Worm (Caenorhabditis elegans) whole organism, young adult: ENCODE measurements around the gene Y45F10C.6.
A peak's percentile ranks its signal among the peaks of the same experiment; 100 is the strongest.

Experiments
- K12H6.12 ChIP-seq: fragments of 200-800 bp; sonication (Bioruptor generic); optimal IDR thresholded peaks from 2 replicates; lab custom pipeline; 2018; ENCODE audit warnings: mild to moderate bottlenecking, missing genetic modification characterization, missing compliant biosample characterization
- ama-1 ChIP-seq, 3 experiments: fragments of 150-350 bp in 1 of 3; sonication (generic microtip) in 2 of 3; optimal IDR thresholded peaks; 2 replicates each; lab custom pipeline; 2014 to 2018; ENCODE audit warnings: missing biosample characterization in 2 of 3, missing genetic modification characterization in 2 of 3, missing genetic modification reagents in 2 of 3
- mes-4 ChIP-seq: sonication (generic microtip); optimal IDR thresholded peaks from 2 replicates; lab custom pipeline; 2016; ENCODE audit warnings: missing genotype, missing genetic modification characterization, missing compliant biosample characterization
- nfya-1 ChIP-seq: sonication (generic microtip); optimal IDR thresholded peaks from 2 replicates; lab custom pipeline; 2017; ENCODE audit warnings: antibody characterized with exemption, missing compliant biosample characterization, missing genetic modification characterization, borderline replicate concordance; ENCODE audit not compliant: insufficient read depth
- nfya-2 ChIP-seq: fragments of 200-800 bp; sonication (Bioruptor generic); IDR thresholded peaks from 2 replicates; pipeline ENCODE4 v1.3.6; 2022; ENCODE audit warnings: missing genetic modification reagents, missing genetic modification characterization, missing compliant biosample characterization
- nhr-90 ChIP-seq: sonication (generic microtip); optimal IDR thresholded peaks from 2 replicates; lab custom pipeline; 2016; ENCODE audit warnings: missing genotype, mild to moderate bottlenecking, missing genetic modification characterization, missing compliant biosample characterization
- snpc-4 ChIP-seq, 5 experiments: fragments of 150-350 bp in 1 of 5; sonication (generic microtip) in 4 of 5; optimal IDR thresholded peaks; 2 replicates each; lab custom pipeline; 2014 to 2018; ENCODE audit warnings: missing genetic modification characterization in 5 of 5, missing biosample characterization in 3 of 5, antibody characterized with exemption in 2 of 5, mild to moderate bottlenecking in 2 of 5, missing compliant biosample characterization in 2 of 5, missing genotype in 2 of 5, moderate library complexity in 2 of 5, missing genetic modification reagents in 1 of 5
- unc-130 ChIP-seq: sonication (generic microtip); optimal IDR thresholded peaks from 2 replicates; lab custom pipeline; 2016; ENCODE audit warnings: missing genetic modification reagents, missing genetic modification characterization, missing compliant biosample characterization
- unc-62 ChIP-seq: fragments of 150-350 bp; optimal IDR thresholded peaks from 2 replicates; lab custom pipeline; 2014; ENCODE audit warnings: missing biosample characterization, missing genetic modification reagents, missing genetic modification characterization
- ztf-3 ChIP-seq: fragments of 200-800 bp; sonication (Bioruptor generic); optimal IDR thresholded peaks from 2 replicates; lab custom pipeline; 2018; ENCODE audit warnings: mild to moderate bottlenecking, missing genetic modification characterization, missing compliant biosample characterization

ce11 chrIV:13623533-13623932 lies 28.6 kb upstream of the Y45F10C.6 start, which contains the start of gene C08F11.1:
- TF ChIP-seq ama-1 (optimal IDR thresholded peaks at IDR 0.05; lab: Kevin White, UChicago) (no peak), ama-1 (GFP tag; optimal IDR thresholded peaks at IDR 0.05; lab: Kevin White, UChicago) (no peak), unc-62 (no peak), nfya-2 (GFP tag; lab: Robert Waterston, UW) (no peak), snpc-4 (GFP tag; optimal IDR thresholded peaks at IDR 0.05; lab: Kevin White, UChicago) (no peak), snpc-4 (tag; optimal IDR thresholded peaks at IDR 0.05; lab: Kevin White, UChicago) (peak in 1 of 4 experiments; percentile 29), unc-130 (GFP tag; lab: Kevin White, UChicago) (no peak), mes-4 (tag; lab: Kevin White, UChicago) (no peak), ztf-3 (no peak), nfya-1 (no peak), K12H6.12 (tag; lab: Kevin White, UChicago) (no peak), nhr-90 (tag; lab: Kevin White, UChicago) (no peak)
